Worm (Caenorhabditis elegans) whole organism, young adult: Measurements from ENCODE around the gene pud-4.

ENCODE experiments used
- B0336.3 ChIP-seq: fragments of 200-800 bp; sonication (Bioruptor generic); IDR thresholded peaks from 2 replicates; pipeline ENCODE4 v1.3.6; 2022; ENCODE audit warnings: missing genetic modification characterization, missing compliant biosample characterization
- C17E4.6 ChIP-seq: fragments of 200-800 bp; sonication (Bioruptor generic); IDR thresholded peaks from 2 replicates; pipeline ENCODE4 v1.3.6; 2022; ENCODE audit warnings: missing genetic modification reagents, missing genetic modification characterization, missing compliant biosample characterization
- F23B12.7 ChIP-seq: sonication (generic microtip); optimal IDR thresholded peaks from 2 replicates; lab custom pipeline; 2017; ENCODE audit warnings: missing genetic modification characterization, mild to moderate bottlenecking, missing compliant biosample characterization, antibody characterized with exemption, moderate library complexity; ENCODE audit not compliant: insufficient read depth
- F39B2.1 ChIP-seq: fragments of 200-800 bp; sonication (Bioruptor generic); IDR thresholded peaks from 2 replicates; pipeline ENCODE4 v1.3.6; 2022; ENCODE audit warnings: missing genetic modification reagents, missing genetic modification characterization, missing compliant biosample characterization
- F52B5.7 ChIP-seq: sonication (generic microtip); optimal IDR thresholded peaks from 2 replicates; lab custom pipeline; 2016; ENCODE audit warnings: mild to moderate bottlenecking, missing genetic modification characterization, missing compliant biosample characterization
- F57C9.4 ChIP-seq: sonication (generic microtip); optimal IDR thresholded peaks from 2 replicates; lab custom pipeline; 2017; ENCODE audit warnings: mild to moderate bottlenecking, missing genetic modification characterization, missing compliant biosample characterization
- K11D2.4 ChIP-seq: fragments of 200-800 bp; sonication (Bioruptor generic); IDR thresholded peaks from 2 replicates; pipeline ENCODE4 v1.3.6; 2022; ENCODE audit warnings: missing genetic modification reagents, missing genetic modification characterization, missing compliant biosample characterization
- K12H6.12 ChIP-seq: fragments of 200-800 bp; sonication (Bioruptor generic); optimal IDR thresholded peaks from 2 replicates; lab custom pipeline; 2018; ENCODE audit warnings: mild to moderate bottlenecking, missing genetic modification characterization, missing compliant biosample characterization
- T26A5.8 ChIP-seq: sonication (generic microtip); optimal IDR thresholded peaks from 2 replicates; lab custom pipeline; 2016; ENCODE audit warnings: missing genetic modification characterization, missing compliant biosample characterization
- Y67H2A.10 ChIP-seq: fragments of 200-800 bp; sonication (Bioruptor generic); conservative IDR thresholded peaks from 2 replicates; pipeline ENCODE4 v1.3.6; 2022; ENCODE audit warnings: missing genetic modification reagents, missing genetic modification characterization, missing compliant biosample characterization
- Y95B8A.8 ChIP-seq: fragments of 200-800 bp; sonication (Bioruptor generic); IDR thresholded peaks from 2 replicates; pipeline ENCODE4 v1.3.6; 2022; ENCODE audit warnings: missing genetic modification reagents, missing genetic modification characterization, missing compliant biosample characterization
- akir-1 ChIP-seq: fragments of 200-800 bp; sonication (Bioruptor generic); optimal IDR thresholded peaks from 2 replicates; lab custom pipeline; 2018; ENCODE audit warnings: mild to moderate bottlenecking, missing genetic modification characterization, moderate library complexity, missing compliant biosample characterization
- ama-1 ChIP-seq, 3 experiments: fragments of 150-350 bp in 1 of 3; sonication (generic microtip) in 2 of 3; optimal IDR thresholded peaks; 2 replicates each; lab custom pipeline; 2014 to 2018; ENCODE audit warnings: missing biosample characterization in 2 of 3, missing genetic modification characterization in 2 of 3, missing genetic modification reagents in 2 of 3
- aptf-2 ChIP-seq: fragments of 200-800 bp; sonication (Bioruptor generic); conservative IDR thresholded peaks from 2 replicates; pipeline ENCODE4 v1.3.6; 2022; ENCODE audit warnings: missing genetic modification reagents, missing genetic modification characterization, missing compliant biosample characterization
- aptf-3 ChIP-seq: fragments of 200-800 bp; sonication (Bioruptor generic); IDR thresholded peaks from 2 replicates; pipeline ENCODE4 v1.3.6; 2022; ENCODE audit warnings: missing genetic modification characterization, missing compliant biosample characterization
- bed-2 ChIP-seq: fragments of 200-800 bp; sonication (Bioruptor generic); IDR thresholded peaks from 2 replicates; pipeline ENCODE4 v1.3.6; 2022; ENCODE audit warnings: missing genetic modification reagents, missing genetic modification characterization, missing compliant biosample characterization
- ccch-3 ChIP-seq: fragments of 200-800 bp; sonication (Bioruptor generic); optimal IDR thresholded peaks from 2 replicates; lab custom pipeline; 2018; ENCODE audit warnings: mild to moderate bottlenecking, missing genetic modification characterization, missing compliant biosample characterization
- ceh-27 ChIP-seq: fragments of 200-800 bp; sonication (Bioruptor generic); optimal IDR thresholded peaks from 2 replicates; lab custom pipeline; 2018; ENCODE audit warnings: mild to moderate bottlenecking, missing genetic modification characterization, moderate library complexity, missing compliant biosample characterization
- ceh-40 ChIP-seq: fragments of 200-800 bp; sonication (Bioruptor generic); IDR thresholded peaks from 2 replicates; pipeline ENCODE4 v1.3.6; 2022; ENCODE audit warnings: missing genetic modification characterization, missing compliant biosample characterization
- ceh-58 ChIP-seq: fragments of 200-800 bp; sonication (Bioruptor generic); IDR thresholded peaks from 2 replicates; pipeline ENCODE4 v1.3.6; 2022; ENCODE audit warnings: missing genetic modification characterization, missing compliant biosample characterization
- dpl-1 ChIP-seq: fragments of 150-350 bp; optimal IDR thresholded peaks from 2 replicates; lab custom pipeline; 2014; ENCODE audit warnings: missing biosample characterization, missing genetic modification reagents, missing genetic modification characterization
- egrh-3 ChIP-seq: fragments of 200-800 bp; sonication (Bioruptor generic); IDR thresholded peaks from 2 replicates; pipeline ENCODE4 v1.3.6; 2022; ENCODE audit warnings: missing genetic modification reagents, missing genetic modification characterization, missing compliant biosample characterization
- ekl-4 ChIP-seq: fragments of 200-800 bp; sonication (Bioruptor generic); IDR thresholded peaks from 2 replicates; pipeline ENCODE4 v1.3.6; 2022; ENCODE audit warnings: missing genetic modification reagents, missing genetic modification characterization, missing compliant biosample characterization
- ets-4 ChIP-seq: fragments of 200-800 bp; sonication (Bioruptor generic); optimal IDR thresholded peaks from 2 replicates; lab custom pipeline; 2018; ENCODE audit warnings: mild to moderate bottlenecking, missing genetic modification characterization, missing compliant biosample characterization
- hlh-12 ChIP-seq: sonication (generic microtip); optimal IDR thresholded peaks from 2 replicates; lab custom pipeline; 2016; ENCODE audit warnings: missing genetic modification characterization, missing compliant biosample characterization
- hmg-1.2 ChIP-seq: fragments of 200-800 bp; sonication (Bioruptor generic); IDR thresholded peaks from 2 replicates; pipeline ENCODE4 v1.3.6; 2022; ENCODE audit warnings: missing genetic modification reagents, missing genetic modification characterization, missing compliant biosample characterization
- lag-1 ChIP-seq: fragments of 200-800 bp; sonication (Bioruptor generic); IDR thresholded peaks from 2 replicates; pipeline ENCODE4 v1.3.6; 2022; ENCODE audit warnings: missing genetic modification reagents, missing genetic modification characterization, missing compliant biosample characterization
- lin-35 ChIP-seq, 3 experiments: fragments of 150-350 bp in 2 of 3; sonication (generic microtip) in 1 of 3; optimal IDR thresholded peaks; 2 replicates each; lab custom pipeline; 2014 to 2018; ENCODE audit warnings: missing biosample characterization in 3 of 3, missing genetic modification characterization in 3 of 3, missing genetic modification reagents in 3 of 3
- lsl-1 ChIP-seq: fragments of 200-800 bp; sonication (Bioruptor generic); optimal IDR thresholded peaks from 2 replicates; lab custom pipeline; 2018; ENCODE audit warnings: mild to moderate bottlenecking, missing genetic modification characterization, moderate library complexity, missing compliant biosample characterization
- lsy-27 ChIP-seq: sonication (generic microtip); optimal IDR thresholded peaks from 2 replicates; lab custom pipeline; 2017; ENCODE audit warnings: missing genetic modification characterization, mild to moderate bottlenecking, missing compliant biosample characterization, antibody characterized with exemption, missing genotype, borderline replicate concordance; ENCODE audit not compliant: insufficient read depth
- madf-10 ChIP-seq: sonication (generic microtip); optimal IDR thresholded peaks from 2 replicates; lab custom pipeline; 2016; ENCODE audit warnings: mild to moderate bottlenecking, missing genetic modification characterization, missing compliant biosample characterization
- madf-6 ChIP-seq: fragments of 200-800 bp; sonication (Bioruptor generic); IDR thresholded peaks from 2 replicates; pipeline ENCODE4 v1.3.6; 2022; ENCODE audit warnings: missing genetic modification reagents, missing genetic modification characterization, missing compliant biosample characterization
- mcd-1 ChIP-seq: fragments of 200-800 bp; sonication (Bioruptor generic); IDR thresholded peaks from 2 replicates; pipeline ENCODE4 v1.3.6; 2022; ENCODE audit warnings: missing genetic modification reagents, missing genetic modification characterization, missing compliant biosample characterization
- nfya-1 ChIP-seq: sonication (generic microtip); optimal IDR thresholded peaks from 2 replicates; lab custom pipeline; 2017; ENCODE audit warnings: antibody characterized with exemption, missing compliant biosample characterization, missing genetic modification characterization, borderline replicate concordance; ENCODE audit not compliant: insufficient read depth
- rpc-1 ChIP-seq, 2 experiments: fragments of 150-350 bp in 1 of 2; sonication (generic microtip) in 1 of 2; optimal IDR thresholded peaks; 2 replicates each; lab custom pipeline; 2014 to 2018; ENCODE audit warnings: missing biosample characterization in 1 of 2, missing genetic modification characterization in 1 of 2, missing genetic modification reagents in 1 of 2, missing genotype in 1 of 2
- sdz-38 ChIP-seq: sonication (generic microtip); optimal IDR thresholded peaks from 2 replicates; lab custom pipeline; 2016; ENCODE audit warnings: missing genotype, missing genetic modification characterization, missing compliant biosample characterization
- sea-2 ChIP-seq: fragments of 200-800 bp; sonication (Bioruptor generic); IDR thresholded peaks from 2 replicates; pipeline ENCODE4 v1.3.6; 2022; ENCODE audit warnings: missing genetic modification characterization, missing compliant biosample characterization
- snpc-1.1 ChIP-seq: sonication (generic microtip); optimal IDR thresholded peaks from 2 replicates; lab custom pipeline; 2017; ENCODE audit warnings: missing genetic modification characterization, mild to moderate bottlenecking, missing compliant biosample characterization, antibody characterized with exemption, moderate library complexity, missing genotype, missing genetic modification reagents; ENCODE audit not compliant: insufficient read depth
- tbp1 ChIP-seq: fragments of 200-800 bp; sonication (Bioruptor generic); optimal IDR thresholded peaks from 2 replicates; lab custom pipeline; 2018; ENCODE audit warnings: mild to moderate bottlenecking, missing genetic modification characterization, missing compliant biosample characterization
- tlf-1 ChIP-seq: fragments of 200-800 bp; sonication (Bioruptor generic); optimal IDR thresholded peaks from 2 replicates; lab custom pipeline; 2018; ENCODE audit warnings: mild to moderate bottlenecking, missing genetic modification characterization, missing compliant biosample characterization
- unc-62 ChIP-seq: fragments of 150-350 bp; optimal IDR thresholded peaks from 2 replicates; lab custom pipeline; 2014; ENCODE audit warnings: missing biosample characterization, missing genetic modification reagents, missing genetic modification characterization
- zfh-2 ChIP-seq: fragments of 200-800 bp; sonication (Bioruptor generic); conservative IDR thresholded peaks from 2 replicates; pipeline ENCODE4 v1.3.6; 2022; ENCODE audit warnings: missing genetic modification reagents, missing genetic modification characterization, missing compliant biosample characterization
- ztf-25 ChIP-seq: fragments of 200-800 bp; sonication (Bioruptor generic); IDR thresholded peaks from 2 replicates; pipeline ENCODE4 v1.3.6; 2022; ENCODE audit warnings: missing genetic modification reagents, missing genetic modification characterization, missing compliant biosample characterization
- ztf-26 ChIP-seq: sonication (generic microtip); optimal IDR thresholded peaks from 2 replicates; lab custom pipeline; 2017; ENCODE audit warnings: missing genetic modification characterization, missing compliant biosample characterization
- ztf-3 ChIP-seq: fragments of 200-800 bp; sonication (Bioruptor generic); optimal IDR thresholded peaks from 2 replicates; lab custom pipeline; 2018; ENCODE audit warnings: mild to moderate bottlenecking, missing genetic modification characterization, missing compliant biosample characterization

Gene pud-4

DNA sequence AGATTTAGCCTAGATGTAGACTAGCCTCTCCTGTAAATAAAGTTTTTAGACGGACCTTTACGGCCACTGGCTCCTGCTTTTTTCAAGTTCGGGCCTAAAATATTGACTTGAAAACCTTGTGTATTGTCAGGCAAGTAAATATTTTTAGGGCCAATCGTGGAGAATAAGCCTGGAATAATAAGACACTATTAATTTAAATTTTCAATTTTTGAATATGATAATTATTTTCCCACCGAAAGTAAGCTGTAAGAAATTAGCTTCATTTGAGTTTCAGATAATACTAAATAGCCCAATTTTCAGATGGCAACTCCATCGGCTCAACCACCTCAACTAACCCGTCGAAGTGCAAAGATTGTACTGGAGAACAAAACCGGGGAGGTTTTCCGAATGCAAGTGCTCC, at the start of gene pud-4:
TSS of gene pud-4 (plus strand) at position 301 of the 400 bp plus-strand sequence.
- TF ChIP-seq ceh-27 (GFP tag; lab: Kevin White, UChicago) (no peak), hlh-12 (tag; lab: Kevin White, UChicago) (no peak), rpc-1 (optimal IDR thresholded peaks at IDR 0.05; lab: Kevin White, UChicago) (no peak), rpc-1 (tag; optimal IDR thresholded peaks at IDR 0.05; lab: Kevin White, UChicago) (no peak), aptf-2 (GFP tag; lab: Robert Waterston, UW) (no peak), F52B5.7 (tag; lab: Kevin White, UChicago) (no peak), lsl-1 (no peak), aptf-3 (GFP tag; lab: Robert Waterston, UW) (no peak), ceh-58 (GFP tag; lab: Robert Waterston, UW) (no peak), ccch-3 (GFP tag; lab: Kevin White, UChicago) (no peak), lin-35 (GFP tag; optimal IDR thresholded peaks at IDR 0.05; lab: Kevin White, UChicago) (no peak), T26A5.8 (tag; lab: Kevin White, UChicago) (no peak), ztf-25 (GFP tag; lab: Robert Waterston, UW) (no peak), ztf-26 (no peak), C17E4.6 (GFP tag; lab: Robert Waterston, UW) (no peak)

DNA sequence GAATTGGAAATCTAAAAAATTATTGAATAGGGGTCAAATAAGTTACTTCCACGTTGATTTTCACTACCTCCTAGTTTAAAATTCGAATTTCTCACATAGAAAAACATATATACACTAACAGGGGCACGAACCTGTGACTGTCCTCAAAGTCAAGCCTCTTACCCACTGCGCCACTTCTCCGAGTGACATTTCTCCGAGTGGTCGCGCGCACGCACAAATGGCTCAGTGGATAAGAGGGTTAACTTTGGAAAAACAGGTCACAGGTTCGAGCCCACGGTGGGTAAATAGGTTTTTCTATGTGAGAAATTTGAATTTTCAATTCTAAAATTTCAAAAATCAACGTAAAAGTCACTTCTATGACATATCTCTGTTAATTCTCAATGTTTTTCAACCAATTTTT, 49.2 kb upstream of the pud-4 start:
- TF ChIP-seq B0336.3 (GFP tag; lab: Robert Waterston, UW) (no peak), bed-2 (GFP tag; lab: Robert Waterston, UW) (no peak), aptf-3 (GFP tag; lab: Robert Waterston, UW) (no peak), tlf-1 (GFP tag; lab: Kevin White, UChicago) (no peak), ets-4 (GFP tag; lab: Kevin White, UChicago) (no peak), K11D2.4 (no peak), F39B2.1 (GFP tag; lab: Robert Waterston, UW) (no peak), ccch-3 (GFP tag; lab: Kevin White, UChicago) (no peak), F57C9.4 (tag; lab: Kevin White, UChicago) (no peak), dpl-1 (no peak), sea-2 (no peak), K12H6.12 (tag; lab: Kevin White, UChicago) (no peak), unc-62 (GFP tag; lab: Kevin White, UChicago) (no peak), lag-1 (GFP tag; lab: Robert Waterston, UW) (no peak), Y67H2A.10 (no peak), sdz-38 (tag; lab: Kevin White, UChicago) (no peak), rpc-1 (optimal IDR thresholded peaks at IDR 0.05; lab: Kevin White, UChicago) (no peak), rpc-1 (tag; optimal IDR thresholded peaks at IDR 0.05; lab: Kevin White, UChicago) (peak; percentile 50), mcd-1 (GFP tag; lab: Robert Waterston, UW) (0 out of 2 replicates have a peak, but pooled peaks have one; percentile 29), ama-1 (optimal IDR thresholded peaks at IDR 0.05; lab: Kevin White, UChicago) (no peak), ama-1 (GFP tag; optimal IDR thresholded peaks at IDR 0.05; lab: Kevin White, UChicago) (no peak), egrh-3 (GFP tag; lab: Robert Waterston, UW) (peak; percentile 22; the same call in 1 of the 2 replicates), madf-10 (tag; lab: Kevin White, UChicago) (no peak), akir-1 (GFP tag; lab: Kevin White, UChicago) (no peak), ztf-26 (no peak), F23B12.7 (tag; lab: Kevin White, UChicago) (no peak), tbp1 (GFP tag; lab: Kevin White, UChicago) (peak; percentile 64), ceh-40 (GFP tag; lab: Robert Waterston, UW) (no peak), ekl-4 (GFP tag; lab: Robert Waterston, UW) (no peak), snpc-1.1 (no peak), nfya-1 (tag; lab: Kevin White, UChicago) (no peak), madf-6 (GFP tag; lab: Robert Waterston, UW) (no peak), lsy-27 (tag; lab: Kevin White, UChicago) (no peak), zfh-2 (GFP tag; lab: Robert Waterston, UW) (no peak), Y95B8A.8 (GFP tag; lab: Robert Waterston, UW) (no peak), lin-35 (GFP tag; optimal IDR thresholded peaks at IDR 0.05; lab: Kevin White, UChicago) (no peak), ztf-3 (GFP tag; lab: Kevin White, UChicago) (no peak), hmg-1.2 (GFP tag; lab: Robert Waterston, UW) (peak; percentile 10; the same call in 1 of the 2 replicates)
